Worm (Caenorhabditis elegans): ENCODE results near the gene dpy-31.

The dpy-31 gene

DNA sequence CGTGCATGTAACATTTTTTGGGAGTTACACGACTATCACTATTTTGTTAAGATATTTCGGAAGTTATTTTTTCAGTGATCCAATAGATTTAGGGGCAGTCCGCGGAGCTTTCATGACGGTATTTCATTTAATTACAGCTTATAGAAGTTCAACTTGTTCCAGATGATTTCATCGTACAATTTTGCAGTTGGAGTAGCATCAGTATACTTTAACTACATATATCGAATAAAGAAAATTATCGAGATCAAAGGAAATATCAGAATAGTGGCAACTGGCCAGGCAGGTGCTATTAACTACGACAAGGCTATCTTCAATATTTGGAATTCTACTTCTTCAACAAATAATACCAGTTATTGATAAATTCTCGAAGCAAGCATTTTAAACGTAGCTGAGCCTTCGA lies 23.5 kb upstream of the dpy-31 start (continued):
- TF ChIP-seq pbrm-1 (GFP tag; IDR thresholded peaks at IDR 0.05) (peak; percentile 51; the same call in 1 of the 2 replicates), ekl-4 (GFP tag; IDR thresholded peaks at IDR 0.05) (peak; percentile 86), mcd-1 (GFP tag; IDR thresholded peaks at IDR 0.05) (peak; percentile 41; the same call in 1 of the 2 replicates), lir-1 (GFP tag; conservative IDR thresholded peaks at IDR 0.05) (no peak), aptf-2 (GFP tag; conservative IDR thresholded peaks at IDR 0.05) (no peak), madf-3 (GFP tag; IDR thresholded peaks at IDR 0.05) (peak; percentile 46; the same call in 1 of the 2 replicates), ceh-91 (GFP tag; IDR thresholded peaks at IDR 0.05) (no peak), ceh-100 (GFP tag; IDR thresholded peaks at IDR 0.05) (no peak), Y56A3A.18 (GFP tag; IDR thresholded peaks at IDR 0.05) (peak; percentile 45; the same call in 1 of the 2 replicates), mxl-1 (tag; optimal IDR thresholded peaks at IDR 0.05) (no peak), F23B12.7 (tag; optimal IDR thresholded peaks at IDR 0.05; ENCODE audit: insufficient read depth) (no peak), C17E4.6 (GFP tag; IDR thresholded peaks at IDR 0.05) (no peak), attf-6 (GFP tag; IDR thresholded peaks at IDR 0.05) (peak; percentile 56; the same call in 1 of the 2 replicates), lsl-1 (GFP tag; optimal IDR thresholded peaks at IDR 0.05) (peak; percentile 29), lin-26 (GFP tag; IDR thresholded peaks at IDR 0.05) (peak; percentile 78), egrh-3 (GFP tag; IDR thresholded peaks at IDR 0.05) (no peak), unc-130 (GFP tag; optimal IDR thresholded peaks at IDR 0.05) (no peak), hmg-1.2 (GFP tag; IDR thresholded peaks at IDR 0.05) (peak; percentile 11; the same call in 1 of the 2 replicates), him-1 (tag; optimal IDR thresholded peaks at IDR 0.05) (no peak), tbp1 (GFP tag; optimal IDR thresholded peaks at IDR 0.05) (peak; percentile 35), K12H6.12 (tag; optimal IDR thresholded peaks at IDR 0.05) (no peak), ztf-28 (GFP tag; IDR thresholded peaks at IDR 0.05) (no peak), madf-8 (GFP tag; conservative IDR thresholded peaks at IDR 0.05) (no peak), bed-2 (GFP tag; IDR thresholded peaks at IDR 0.05) (no peak), Y67H2A.10 (GFP tag; conservative IDR thresholded peaks at IDR 0.05) (no peak), chd-7 (tag; optimal IDR thresholded peaks at IDR 0.05) (no peak), nfyb-1 (GFP tag; IDR thresholded peaks at IDR 0.05) (peak; percentile 50; the same call in 1 of the 2 replicates), nfya-1 (tag; optimal IDR thresholded peaks at IDR 0.05; ENCODE audit: borderline replicate concordance, insufficient read depth) (no peak), ztf-18 (tag; optimal IDR thresholded peaks at IDR 0.05) (peak; percentile 32), egl-18 (GFP tag; IDR thresholded peaks at IDR 0.05) (no peak), lin-54 (GFP tag; optimal IDR thresholded peaks at IDR 0.05) (peak; percentile 57), ztf-3 (GFP tag; optimal IDR thresholded peaks at IDR 0.05) (no peak), ztf-26 (tag; optimal IDR thresholded peaks at IDR 0.05) (no peak), hlh-12 (tag; optimal IDR thresholded peaks at IDR 0.05) (no peak), F55B11.4 (tag; optimal IDR thresholded peaks at IDR 0.05; ENCODE audit: borderline replicate concordance, insufficient read depth) (no peak), repo-1 (tag; optimal IDR thresholded peaks at IDR 0.05) (no peak), rpc-1 (optimal IDR thresholded peaks at IDR 0.05) (no peak), rpc-1 (tag; optimal IDR thresholded peaks at IDR 0.05) (no peak), F57C9.4 (tag; optimal IDR thresholded peaks at IDR 0.05) (no peak), sdz-38 (tag; optimal IDR thresholded peaks at IDR 0.05) (no peak), madf-10 (tag; optimal IDR thresholded peaks at IDR 0.05) (no peak), F10E7.11 (tag; optimal IDR thresholded peaks at IDR 0.05) (no peak), ztf-6 (GFP tag; IDR thresholded peaks at IDR 0.05) (no peak), fkh-3 (tag; optimal IDR thresholded peaks at IDR 0.05) (no peak), sptf-2 (GFP tag; optimal IDR thresholded peaks at IDR 0.05) (no peak), nhr-179 (tag; optimal IDR thresholded peaks at IDR 0.05) (no peak), dpl-1 (GFP tag; optimal IDR thresholded peaks at IDR 0.05) (no peak), B0336.3 (GFP tag; IDR thresholded peaks at IDR 0.05) (peak; percentile 82), F33H1.4 (GFP tag; IDR thresholded peaks at IDR 0.05) (peak; percentile 49), lin-40 (tag; optimal IDR thresholded peaks at IDR 0.05) (no peak)
